Worm (Caenorhabditis elegans) whole organism, midembryonic: ENCODE results near the gene ttr-6.

Experiments
- T22C8.4 ChIP-seq: fragments of 200-800 bp; sonication (Bioruptor generic); IDR thresholded peaks from 2 replicates; pipeline ENCODE4 v1.3.6; 2022; ENCODE audit warnings: missing genetic modification characterization, missing compliant biosample characterization
- cog-1 ChIP-seq: sonication (generic microtip); optimal IDR thresholded peaks from 2 replicates; lab custom pipeline; 2016; ENCODE audit warnings: missing genetic modification characterization, missing compliant biosample characterization
- klf-2 ChIP-seq: fragments of 200-800 bp; sonication (Bioruptor generic); conservative IDR thresholded peaks from 2 replicates; pipeline ENCODE4 v1.3.6; 2022; ENCODE audit warnings: missing genetic modification reagents, missing genetic modification characterization, missing compliant biosample characterization

- no peak for TF ChIP-seq cog-1
- TF ChIP-seq klf-2 (GFP tag; lab: Robert Waterston, UW), result no peak
- TF ChIP-seq T22C8.4 (GFP tag; lab: Robert Waterston, UW), result no peak
Observed at ce11 chrX:6641509-6641908, 44.6 kb upstream of the ttr-6 start.
